Fruit fly (Drosophila melanogaster): ENCODE measurements around the gene cno.

DNA sequence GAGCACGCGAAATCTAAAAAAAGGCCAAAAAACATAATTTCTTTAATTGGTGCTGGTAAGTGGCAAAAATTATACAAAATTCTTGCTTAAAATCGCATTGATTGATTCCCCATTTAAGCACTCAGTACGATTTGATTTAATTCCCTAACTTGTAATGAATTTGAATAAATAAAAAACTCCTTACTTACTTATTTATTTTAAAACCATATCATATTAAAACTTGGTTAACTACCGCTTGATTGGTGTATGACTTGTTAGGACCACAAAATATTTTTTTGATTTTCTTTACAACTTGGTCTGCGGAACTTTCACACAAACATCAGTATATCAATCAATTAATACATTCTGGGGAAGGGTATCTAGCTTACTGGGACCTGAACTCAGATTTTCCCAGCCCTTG lies 35.6 kb upstream of the cno start, which contains the start of gene CG1113:
- no peak for TF ChIP-seq h (optimal IDR thresholded peaks at IDR 0.05)
- no peak for TF ChIP-seq Sin3A (optimal IDR thresholded peaks at IDR 0.05)
- TF ChIP-seq Myc (optimal IDR thresholded peaks at IDR 0.05), result no peak
- no peak for TF ChIP-seq ttk (optimal IDR thresholded peaks at IDR 0.05)
